Fruit fly (Drosophila melanogaster) whole organism, wandering third instar larva: Measurements from ENCODE around the gene Nelf-A.

Experiments used
- Abd-B ChIP-seq: fragments of >200 bp; optimal IDR thresholded peaks from 2 replicates; lab custom pipeline; 2017; ENCODE audit warnings: missing biosample characterization, missing genetic modification characterization
- CG32264 ChIP-seq: fragments of 200-800 bp; sonication (Bioruptor generic); optimal IDR thresholded peaks from 2 replicates; lab custom pipeline; 2016; ENCODE audit warnings: missing biosample characterization, missing genetic modification characterization
- CrebA ChIP-seq: fragments of 200-800 bp; sonication (Bioruptor generic); optimal IDR thresholded peaks from 2 replicates; lab custom pipeline; 2016; ENCODE audit warnings: missing biosample characterization, mild to moderate bottlenecking, missing genetic modification characterization, borderline replicate concordance
- Dif ChIP-seq: fragments of 200-275, 200-300 bp; sonication (Bioruptor generic); optimal IDR thresholded peaks from 2 replicates; lab custom pipeline; 2018; ENCODE audit warnings: missing biosample characterization, missing genetic modification characterization; ENCODE audit not compliant: partially characterized antibody
- GATAd ChIP-seq: sonication (Bioruptor generic); optimal IDR thresholded peaks from 2 replicates; lab custom pipeline; 2016; ENCODE audit warnings: missing biosample characterization, missing genetic modification characterization
- HLH106 ChIP-seq: fragments of 200-800 bp; optimal IDR thresholded peaks from 3 replicates; lab custom pipeline; 2019; ENCODE audit warnings: missing biosample characterization, mild to moderate bottlenecking, missing genetic modification characterization, moderate library complexity
- Hr78 ChIP-seq: fragments of >200 bp; optimal IDR thresholded peaks from 2 replicates; lab custom pipeline; 2017; ENCODE audit warnings: missing biosample characterization, missing genetic modification characterization
- Jra ChIP-seq: sonication (Bioruptor generic); optimal IDR thresholded peaks from 2 replicates; lab custom pipeline; 2016; ENCODE audit warnings: missing biosample characterization, missing genetic modification characterization
- Mio ChIP-seq: sonication (Bioruptor generic); optimal IDR thresholded peaks from 2 replicates; lab custom pipeline; 2016; ENCODE audit warnings: missing biosample characterization, missing genetic modification characterization
- Myc ChIP-seq: fragments of >200 bp; optimal IDR thresholded peaks from 2 replicates; lab custom pipeline; 2017
- OdsH ChIP-seq: fragments of 200-800 bp; sonication (Bioruptor generic); optimal IDR thresholded peaks from 2 replicates; lab custom pipeline; 2016; ENCODE audit warnings: missing biosample characterization, mild to moderate bottlenecking, missing genetic modification characterization
- Sp1 ChIP-seq: fragments of 200-800 bp; sonication (Bioruptor generic); optimal IDR thresholded peaks from 3 replicates; lab custom pipeline; 2019; ENCODE audit warnings: missing biosample characterization, mild to moderate bottlenecking, missing genetic modification characterization, moderate library complexity
- Vsx2 ChIP-seq: fragments of 200-300, 225-300 bp; sonication (Bioruptor generic); optimal IDR thresholded peaks from 2 replicates; lab custom pipeline; 2018; ENCODE audit warnings: missing biosample characterization, missing genetic modification characterization; ENCODE audit not compliant: partially characterized antibody
- br ChIP-seq: fragments of 200-800 bp; sonication (Bioruptor generic); optimal IDR thresholded peaks from 2 replicates; lab custom pipeline; 2016; ENCODE audit warnings: missing biosample characterization, missing genetic modification characterization
- brk ChIP-seq: fragments of 200-800 bp; sonication (Bioruptor generic); optimal IDR thresholded peaks from 2 replicates; lab custom pipeline; 2016; ENCODE audit warnings: missing biosample characterization, mild to moderate bottlenecking, missing genetic modification characterization
- dl ChIP-seq, 2 experiments: fragments of 175-275, 200-275 bp in 1 of 2; fragments of 200-275 bp in 1 of 2; sonication (Bioruptor generic); optimal IDR thresholded peaks; lab custom pipeline; 2018; ENCODE audit warnings: mild to moderate bottlenecking in 2 of 2, missing biosample characterization in 2 of 2, missing genetic modification characterization in 2 of 2, moderate library complexity in 2 of 2; ENCODE audit not compliant: partially characterized antibody in 2 of 2, insufficient read depth in 1 of 2
- dmrt93B ChIP-seq: fragments of 200-800 bp; sonication (Bioruptor generic); optimal IDR thresholded peaks from 2 replicates; lab custom pipeline; 2018; ENCODE audit warnings: missing biosample characterization, mild to moderate bottlenecking, missing genetic modification characterization
- dsf ChIP-seq: sonication (Bioruptor generic); optimal IDR thresholded peaks from 2 replicates; lab custom pipeline; 2016; ENCODE audit warnings: missing biosample characterization, missing genetic modification characterization, borderline replicate concordance
- ey ChIP-seq: fragments of 200-800 bp; sonication (Bioruptor generic); optimal IDR thresholded peaks from 2 replicates; lab custom pipeline; 2016; ENCODE audit warnings: missing biosample characterization, missing genetic modification characterization
- foxo ChIP-seq, 2 experiments: fragments of 200-800 bp; sonication (Bioruptor generic); optimal IDR thresholded peaks; 2 replicates in 1 of 2; 3 replicates in 1 of 2; lab custom pipeline; 2016 to 2017; ENCODE audit warnings: missing biosample characterization in 2 of 2, missing genetic modification characterization in 2 of 2
- fru ChIP-seq: fragments of 200-800 bp; sonication (Bioruptor generic); optimal IDR thresholded peaks from 3 replicates; lab custom pipeline; 2016; ENCODE audit warnings: missing biosample characterization, mild to moderate bottlenecking, missing genetic modification characterization
- h ChIP-seq: fragments of 200-800 bp; sonication (Bioruptor generic); optimal IDR thresholded peaks from 3 replicates; lab custom pipeline; 2016; ENCODE audit warnings: missing biosample characterization, mild to moderate bottlenecking, missing genetic modification characterization
- jim ChIP-seq: fragments of 175-275, 200-325 bp; sonication (Bioruptor generic); optimal IDR thresholded peaks from 2 replicates; lab custom pipeline; 2016; ENCODE audit warnings: missing biosample characterization, mild to moderate bottlenecking, missing genetic modification characterization
- lola ChIP-seq: fragments of >200 bp; optimal IDR thresholded peaks from 2 replicates; lab custom pipeline; 2017; ENCODE audit warnings: missing biosample characterization, missing genetic modification characterization
- pan ChIP-seq: fragments of >200 bp; optimal IDR thresholded peaks from 2 replicates; lab custom pipeline; 2017
- psq ChIP-seq: fragments of 200-800 bp; sonication (Bioruptor generic); optimal IDR thresholded peaks from 3 replicates; lab custom pipeline; 2017; ENCODE audit warnings: missing biosample characterization, mild to moderate bottlenecking, missing genetic modification characterization, moderate library complexity
- rgr ChIP-seq: fragments of 200-800 bp; sonication (Bioruptor generic); optimal IDR thresholded peaks from 3 replicates; lab custom pipeline; 2016; ENCODE audit warnings: missing biosample characterization, mild to moderate bottlenecking, missing genetic modification characterization
- sage ChIP-seq: fragments of 200-800 bp; sonication (Bioruptor generic); optimal IDR thresholded peaks from 2 replicates; lab custom pipeline; 2016; ENCODE audit warnings: missing biosample characterization, mild to moderate bottlenecking, missing genetic modification characterization
- sv ChIP-seq: fragments of 200-800 bp; sonication (Bioruptor generic); optimal IDR thresholded peaks from 3 replicates; lab custom pipeline; 2016; ENCODE audit warnings: missing biosample characterization, missing genetic modification characterization
- tai ChIP-seq: sonication (Bioruptor generic); optimal IDR thresholded peaks from 2 replicates; lab custom pipeline; 2016; ENCODE audit warnings: missing biosample characterization, missing genetic modification characterization

Nelf-A gene

dm6 chr3R:21189520-21190180 lies 33.9 kb upstream of the Nelf-A start:
- TF ChIP-seq dl (GFP tag; optimal IDR thresholded peaks at IDR 0.05; lab: Kevin White, UChicago; ENCODE audit: insufficient read depth in 1 of 2, partially characterized antibody in 2 of 2) (no peak), dsf (GFP tag; lab: Kevin White, UChicago) (no peak), CG32264 (GFP tag; lab: Kevin White, UChicago) (no peak), OdsH (no peak), sv (GFP tag; lab: Kevin White, UChicago) (no peak), h (GFP tag; lab: Kevin White, UChicago) (no peak), brk (GFP tag; lab: Kevin White, UChicago) (no peak), rgr (GFP tag; lab: Kevin White, UChicago) (no peak), pan (lab: Kevin White, UChicago) (no peak)
- TF ChIP-seq, all 38 proteins: peak for 0

dm6 chr3R:21190797-21191401 lies 32.6 kb upstream of the Nelf-A start:
- TF ChIP-seq h (GFP tag; lab: Kevin White, UChicago) (peak; percentile 14), lola (GFP tag; lab: Kevin White, UChicago) (no peak), dmrt93B (GFP tag; lab: Kevin White, UChicago) (no peak), Vsx2 (GFP tag; lab: Kevin White, UChicago) (no peak), sage (GFP tag; lab: Kevin White, UChicago) (peak; percentile 16), Myc (no peak), CrebA (peak; percentile 45), jim (GFP tag; lab: Kevin White, UChicago) (peak; percentile 78), dl (GFP tag; optimal IDR thresholded peaks at IDR 0.05; lab: Kevin White, UChicago; ENCODE audit: insufficient read depth in 1 of 2, partially characterized antibody in 2 of 2) (peak in 1 of 2 experiments; percentile 55), fru (no peak), brk (GFP tag; lab: Kevin White, UChicago) (peak; percentile 68), Dif (GFP tag; lab: Kevin White, UChicago) (peak; percentile 70), pan (lab: Kevin White, UChicago) (no peak), br (no peak), psq (peak; percentile 65), Sp1 (GFP tag; lab: Kevin White, UChicago) (peak; percentile 16)

- no peak for TF ChIP-seq GATAd (GFP tag; lab: Kevin White, UChicago)
- no peak for TF ChIP-seq Hr78 (GFP tag; lab: Kevin White, UChicago)
- no peak for TF ChIP-seq HLH106
- no peak for TF ChIP-seq tai (GFP tag; lab: Kevin White, UChicago)
- no peak for TF ChIP-seq Dif (GFP tag; lab: Kevin White, UChicago)
These were observed 31.2 kb upstream of the Nelf-A start for dm6 chr3R:21192267-21192666.

- TF ChIP-seq Dif (GFP tag; lab: Kevin White, UChicago) (no peak), pan (lab: Kevin White, UChicago) (no peak)
- TF ChIP-seq, all 38 proteins: peak for 0
These were observed 29.8 kb upstream of the Nelf-A start for dm6 chr3R:21193742-21194141.

dm6 chr3R:21195210-21195967 lies 28.1 kb upstream of the Nelf-A start:
- TF ChIP-seq CrebA, result no peak
- TF ChIP-seq rgr (GFP tag; lab: Kevin White, UChicago), result peak; percentile 3
- TF ChIP-seq Dif (GFP tag; lab: Kevin White, UChicago), result no peak
- no peak for TF ChIP-seq Sp1 (GFP tag; lab: Kevin White, UChicago)
- TF ChIP-seq ey (GFP tag; lab: Kevin White, UChicago), result peak; percentile 18
- no peak for TF ChIP-seq Abd-B (GFP tag; lab: Kevin White, UChicago)
- peak in 1 of 2 experiments; percentile 32 for TF ChIP-seq foxo (GFP tag; optimal IDR thresholded peaks at IDR 0.05; lab: Kevin White, UChicago)
- no peak for TF ChIP-seq Jra
- TF ChIP-seq lola (GFP tag; lab: Kevin White, UChicago), result no peak
- peak; percentile 18 for TF ChIP-seq h (GFP tag; lab: Kevin White, UChicago)
- TF ChIP-seq br, result peak; percentile 10
- no peak for TF ChIP-seq pan (lab: Kevin White, UChicago)
- TF ChIP-seq Mio, result no peak
